Fruit fly (Drosophila melanogaster) whole organism, pupa: ENCODE measurements around the gene twit.

ENCODE experiments used
- CG13204 ChIP-seq: fragments of 200-800 bp; sonication (Bioruptor generic); optimal IDR thresholded peaks from 2 replicates; lab custom pipeline; 2018; ENCODE audit warnings: missing biosample characterization, mild to moderate bottlenecking, missing genetic modification characterization, moderate library complexity
- CG32121 ChIP-seq: fragments of 200-800 bp; sonication (Bioruptor generic); IDR thresholded peaks from 2 replicates; pipeline ENCODE4 v1.3.6; 2022; ENCODE audit warnings: missing biosample characterization, missing genetic modification characterization
- CG4496 ChIP-seq: fragments of 200-800 bp; sonication (Bioruptor generic); IDR thresholded peaks from 3 replicates; pipeline ENCODE4 v1.3.6; 2022; ENCODE audit warnings: missing biosample characterization, missing genetic modification characterization
- Ets98B ChIP-seq: fragments of 200-800 bp; sonication (Bioruptor generic); IDR thresholded peaks from 2 replicates; pipeline ENCODE4 v1.3.6; 2022; ENCODE audit warnings: missing biosample characterization, missing genetic modification characterization

DNA sequence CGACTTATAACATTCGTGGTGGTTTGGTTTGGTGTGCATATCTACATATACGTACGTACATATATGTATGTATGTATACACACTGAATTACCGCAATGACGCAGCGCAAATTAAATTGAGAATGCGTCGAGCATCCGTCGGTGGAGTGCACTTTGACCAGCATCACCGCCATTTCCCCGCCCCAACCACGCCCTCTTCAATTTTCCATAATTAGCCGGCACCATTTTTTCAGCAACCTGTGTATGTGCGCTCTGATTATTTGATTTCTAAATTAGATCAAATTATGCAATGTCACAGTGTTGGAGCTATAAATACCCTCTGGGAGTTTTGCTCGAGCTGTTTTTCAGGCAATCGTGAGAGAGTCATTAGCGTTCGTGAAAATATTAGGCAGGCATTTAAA is 25.7 kb downstream of the twit start:
- TF ChIP-seq CG13204: no peak
- TF ChIP-seq CG4496 (GFP tag; lab: Robert Waterston, UW): no peak
- no peak for TF ChIP-seq CG32121 (GFP tag; lab: Robert Waterston, UW)
- TF ChIP-seq Ets98B: no peak
